Worm (Caenorhabditis elegans): Measurements from ENCODE around the gene R107.5.

- TF ChIP-seq ama-1 (optimal IDR thresholded peaks at IDR 0.05) (no peak), nhr-237 (tag; optimal IDR thresholded peaks at IDR 0.05) (no peak), ces-1 (GFP tag; optimal IDR thresholded peaks at IDR 0.05) (no peak), sox-4 (tag; optimal IDR thresholded peaks at IDR 0.05) (no peak), fkh-10 (GFP tag; optimal IDR thresholded peaks at IDR 0.05) (no peak), aly-2 (tag; optimal IDR thresholded peaks at IDR 0.05) (no peak), rnt-1 (tag; optimal IDR thresholded peaks at IDR 0.05) (no peak), lin-39 (tag; optimal IDR thresholded peaks at IDR 0.05) (no peak)
Measured at ce11 chrIII:9002545-9002944, 51.0 kb downstream of the R107.5 start, which contains the start of the genes F59B2.15 and zif-1.

Measured in whole organism, L1 larva.